Fruit fly (Drosophila melanogaster): Measurements from ENCODE around the gene Rph.
A peak's percentile ranks its signal among the peaks of the same experiment; 100 is the strongest.

Gene Rph

dm6 chrX:10737422-10738150 lies 19.9 kb downstream of the Rph start (continued):
- TF ChIP-seq kni (GFP tag; optimal IDR thresholded peaks at IDR 0.05) (peak; percentile 23), CG15601 (tag; optimal IDR thresholded peaks at IDR 0.05) (peak; percentile 82), ken (GFP tag; IDR thresholded peaks at IDR 0.05) (peak; percentile 88), CG11093 (GFP tag; IDR thresholded peaks at IDR 0.05) (peak; percentile 80; the same call in 2 of the 3 replicates), nau (GFP tag; optimal IDR thresholded peaks at IDR 0.05) (peak; percentile 81), CG10979 (tag; optimal IDR thresholded peaks at IDR 0.05) (peak; percentile 88), BEAF-32 (GFP tag; optimal IDR thresholded peaks at IDR 0.05) (no peak), wdn (GFP tag; IDR thresholded peaks at IDR 0.05) (peak; percentile 76), cas (GFP tag; IDR thresholded peaks at IDR 0.05) (no peak), Nf-YC (tag; optimal IDR thresholded peaks at IDR 0.05) (peak; percentile 54), ac (GFP tag; optimal IDR thresholded peaks at IDR 0.05) (no peak), MTF-1 (GFP tag; optimal IDR thresholded peaks at IDR 0.05; ENCODE audit: borderline replicate concordance) (peak; percentile 74), schlank (tag; optimal IDR thresholded peaks at IDR 0.05) (peak; percentile 77), CG5180 (GFP tag; optimal IDR thresholded peaks at IDR 0.05) (peak; percentile 66), CG17186 (GFP tag; optimal IDR thresholded peaks at IDR 0.05) (peak; percentile 66), Deaf1 (tag; optimal IDR thresholded peaks at IDR 0.05) (peak; percentile 87), Atf3 (GFP tag; optimal IDR thresholded peaks at IDR 0.05) (peak; percentile 79), GATAe (GFP tag; conservative IDR thresholded peaks at IDR 0.05) (no peak), CG16813 (GFP tag; IDR thresholded peaks at IDR 0.05; ENCODE audit: partially characterized antibody) (no peak), bowl (GFP tag; IDR thresholded peaks at IDR 0.05) (peak; percentile 70), ato (GFP tag; IDR thresholded peaks at IDR 0.05; ENCODE audit: partially characterized antibody) (no peak), Hr78 (GFP tag; optimal IDR thresholded peaks at IDR 0.05) (peak in 1 of 2 experiments; percentile 68), dimm (GFP tag; IDR thresholded peaks at IDR 0.05) (peak; percentile 72), ind (GFP tag; optimal IDR thresholded peaks at IDR 0.05) (peak; percentile 75), hbn (GFP tag; IDR thresholded peaks at IDR 0.05; ENCODE audit: partially characterized antibody) (no peak), salm (tag; optimal IDR thresholded peaks at IDR 0.05) (peak; percentile 81), Sin3A (optimal IDR thresholded peaks at IDR 0.05) (no peak), ERR (GFP tag; optimal IDR thresholded peaks at IDR 0.05) (peak; percentile 53), CG7786 (GFP tag; optimal IDR thresholded peaks at IDR 0.05) (peak; percentile 89), CG10209 (GFP tag; optimal IDR thresholded peaks at IDR 0.05) (peak; percentile 85), Dp (GFP tag; optimal IDR thresholded peaks at IDR 0.05) (no peak), CG11398 (GFP tag; optimal IDR thresholded peaks at IDR 0.05) (peak; percentile 83), dan (GFP tag; IDR thresholded peaks at IDR 0.05) (no peak), cwo (GFP tag; optimal IDR thresholded peaks at IDR 0.05) (peak; percentile 83), CG3995 (GFP tag; optimal IDR thresholded peaks at IDR 0.05) (no peak), rib (GFP tag; IDR thresholded peaks at IDR 0.05) (no peak; the same call in 1 of the 2 replicates), HLH4C (GFP tag; IDR thresholded peaks at IDR 0.05; ENCODE audit: partially characterized antibody) (no peak), crol (GFP tag; IDR thresholded peaks at IDR 0.05) (no peak; the same call in 1 of the 2 replicates), Atf6 (GFP tag; IDR thresholded peaks at IDR 0.05) (peak; percentile 78), corto (GFP tag; optimal IDR thresholded peaks at IDR 0.05) (no peak), bcd (GFP tag; optimal IDR thresholded peaks at IDR 0.05) (peak; percentile 86), CG6175 (GFP tag; IDR thresholded peaks at IDR 0.05) (peak; percentile 53; the same call in 1 of the 3 replicates), tll (GFP tag; optimal IDR thresholded peaks at IDR 0.05) (no peak), disco-r (GFP tag; optimal IDR thresholded peaks at IDR 0.05) (peak; percentile 43), HmgZ (tag; optimal IDR thresholded peaks at IDR 0.05) (peak; percentile 83), usp (GFP tag; optimal IDR thresholded peaks at IDR 0.05) (no peak), NfI (GFP tag; optimal IDR thresholded peaks at IDR 0.05) (peak; percentile 87), esg (GFP tag; conservative IDR thresholded peaks at IDR 0.05) (peak; percentile 85)

All from whole organism, embryonic.